Fruit fly (Drosophila melanogaster): ENCODE data around the gene CG11050.

DNA sequence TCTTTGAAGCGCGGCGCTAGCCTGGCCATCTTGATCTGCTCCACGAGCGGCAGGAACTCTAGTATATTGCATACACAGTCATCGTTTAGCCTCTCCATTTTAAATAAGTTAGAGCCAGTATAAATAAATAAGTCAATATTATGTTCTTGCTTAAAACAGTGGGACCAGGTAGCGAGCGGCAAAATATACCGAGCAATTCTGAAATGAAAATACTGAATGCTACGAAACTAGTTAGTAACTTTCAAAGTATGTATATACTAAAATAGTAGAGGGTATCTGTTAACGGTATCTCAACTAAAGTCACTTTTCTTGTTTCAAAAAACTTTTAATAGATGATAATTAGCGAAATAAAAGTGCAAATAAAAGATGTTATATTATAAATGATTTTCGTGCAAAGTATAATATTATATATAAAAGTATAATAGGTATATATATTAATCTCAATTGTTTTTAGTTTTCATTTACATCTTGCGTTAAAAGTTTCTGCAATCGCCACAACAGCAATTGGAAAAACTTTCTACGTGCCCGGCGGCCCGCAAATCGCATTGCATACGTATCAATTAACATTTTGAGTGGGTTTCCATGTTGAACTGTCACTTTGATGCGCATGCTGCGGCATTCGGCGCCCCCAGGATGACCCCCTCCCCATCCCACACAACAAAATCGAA, 44.7 kb upstream of the CG11050 start, which contains the start of gene CG13766:
- no peak for TF ChIP-seq CTCF (optimal IDR thresholded peaks at IDR 0.05)
- TF ChIP-seq CG8478 (optimal IDR thresholded peaks at IDR 0.05), result no peak

Data from S2 (cell line).